Fruit fly (Drosophila melanogaster) whole organism, embryonic: ENCODE data around the gene scpr-B.

Experiments used
- B-H1 ChIP-seq: fragments of 200-800 bp; sonication (Bioruptor generic); IDR thresholded peaks from 3 replicates; pipeline ENCODE4 v1.3.6; 2022; ENCODE audit warnings: missing biosample characterization, missing genetic modification characterization
- Bgb ChIP-seq: fragments of 200-800 bp; sonication (Bioruptor generic); IDR thresholded peaks from 2 replicates; pipeline ENCODE4 v1.3.6; 2022; ENCODE audit warnings: missing biosample characterization, missing genetic modification characterization; ENCODE audit not compliant: partially characterized antibody
- C15 ChIP-seq: fragments of 200-800 bp; sonication (Bioruptor generic); IDR thresholded peaks from 3 replicates; pipeline ENCODE4 v1.3.6; 2022; ENCODE audit warnings: missing biosample characterization, missing genetic modification characterization
- CG1024 ChIP-seq: fragments of 200-800 bp; sonication (Bioruptor generic); IDR thresholded peaks from 2 replicates; pipeline ENCODE4 v1.3.6; 2022; ENCODE audit warnings: missing biosample characterization, missing genetic modification characterization
- CG11560 ChIP-seq: fragments of 200-800 bp; sonication (Bioruptor generic); IDR thresholded peaks from 3 replicates; pipeline ENCODE4 v1.3.6; 2022; ENCODE audit warnings: missing biosample characterization, missing genetic modification characterization
- CG12155 ChIP-seq: fragments of 200-800 bp; sonication (Bioruptor generic); optimal IDR thresholded peaks from 3 replicates; lab custom pipeline; 2016; ENCODE audit warnings: missing biosample characterization, missing genetic modification characterization
- CG12942 ChIP-seq: fragments of 200-800 bp; sonication (Bioruptor generic); optimal IDR thresholded peaks from 3 replicates; lab custom pipeline; 2016; ENCODE audit warnings: missing biosample characterization, missing genetic modification characterization
- CG13123 ChIP-seq: fragments of 200-800 bp; sonication (Bioruptor generic); optimal IDR thresholded peaks from 2 replicates; lab custom pipeline; 2016; ENCODE audit warnings: missing biosample characterization, missing genetic modification characterization
- CG14710 ChIP-seq: fragments of 200-800 bp; sonication (Bioruptor generic); optimal IDR thresholded peaks from 3 replicates; lab custom pipeline; 2019; ENCODE audit warnings: missing biosample characterization, mild to moderate bottlenecking, missing genetic modification characterization, moderate library complexity
- CG14965 ChIP-seq: fragments of 200-800 bp; sonication (Bioruptor generic); optimal IDR thresholded peaks from 2 replicates; lab custom pipeline; 2016; ENCODE audit warnings: missing biosample characterization, missing genetic modification characterization, borderline replicate concordance
- CG15514 ChIP-seq: fragments of 200-800 bp; sonication (Bioruptor generic); optimal IDR thresholded peaks from 3 replicates; lab custom pipeline; 2017; ENCODE audit warnings: missing biosample characterization, missing genetic modification characterization, mild to moderate bottlenecking, moderate library complexity, missing genetic modification reagents
- CG15601 ChIP-seq: fragments of 200-800 bp; sonication (Bioruptor generic); optimal IDR thresholded peaks from 3 replicates; lab custom pipeline; 2019; ENCODE audit warnings: missing biosample characterization, mild to moderate bottlenecking, missing genetic modification characterization, moderate library complexity
- CG16815 ChIP-seq: fragments of 200-800 bp; sonication (Bioruptor generic); optimal IDR thresholded peaks from 3 replicates; lab custom pipeline; 2017; ENCODE audit warnings: missing biosample characterization, mild to moderate bottlenecking, missing genetic modification characterization
- CG16863 ChIP-seq: fragments of 200-800 bp; sonication (Bioruptor generic); optimal IDR thresholded peaks from 3 replicates; lab custom pipeline; 2016; ENCODE audit warnings: missing biosample characterization, missing genetic modification characterization
- CG2120 ChIP-seq: fragments of 200-800 bp; sonication (Bioruptor generic); optimal IDR thresholded peaks from 3 replicates; lab custom pipeline; 2016; ENCODE audit warnings: missing biosample characterization, missing genetic modification characterization
- CG2678 ChIP-seq: fragments of 200-800 bp; sonication (Bioruptor generic); optimal IDR thresholded peaks from 3 replicates; lab custom pipeline; 2019; ENCODE audit warnings: missing biosample characterization, mild to moderate bottlenecking, missing genetic modification characterization, moderate library complexity
- CG4282 ChIP-seq: fragments of 200-800 bp; sonication (Bioruptor generic); optimal IDR thresholded peaks from 2 replicates; lab custom pipeline; 2016; ENCODE audit warnings: missing biosample characterization, missing genetic modification characterization
- CG4424 ChIP-seq: fragments of 200-800 bp; sonication (Bioruptor generic); optimal IDR thresholded peaks from 3 replicates; lab custom pipeline; 2016; ENCODE audit warnings: missing biosample characterization, missing genetic modification characterization
- CG6175 ChIP-seq: fragments of 200-800 bp; sonication (Bioruptor generic); IDR thresholded peaks from 3 replicates; pipeline ENCODE4 v1.3.6; 2022; ENCODE audit warnings: missing biosample characterization, missing genetic modification characterization
- CG7271 ChIP-seq: fragments of 200-800 bp; sonication (Bioruptor generic); optimal IDR thresholded peaks from 2 replicates; lab custom pipeline; 2018; ENCODE audit warnings: missing biosample characterization, mild to moderate bottlenecking, missing genetic modification characterization, moderate library complexity
- CG7745 ChIP-seq: fragments of 200-800 bp; sonication (Bioruptor generic); optimal IDR thresholded peaks from 2 replicates; lab custom pipeline; 2018; ENCODE audit warnings: missing biosample characterization, mild to moderate bottlenecking, missing genetic modification characterization, moderate library complexity
- CHES-1-like ChIP-seq: fragments of 200-800 bp; sonication (Bioruptor generic); optimal IDR thresholded peaks from 2 replicates; lab custom pipeline; 2016; ENCODE audit warnings: missing biosample characterization, missing genetic modification characterization
- Doc2 ChIP-seq: fragments of 200-800 bp; sonication (Bioruptor generic); IDR thresholded peaks from 2 replicates; pipeline ENCODE4 v1.3.6; 2022; ENCODE audit warnings: missing biosample characterization, missing genetic modification characterization
- Eip74EF ChIP-seq, 2 experiments: fragments of 200-800 bp in 1 of 2; fragments of >200 bp in 1 of 2; sonication (Bioruptor generic) in 1 of 2; optimal IDR thresholded peaks; 2 replicates each; lab custom pipeline; 2017 to 2019; ENCODE audit warnings: missing biosample characterization in 2 of 2, missing genetic modification characterization in 2 of 2, mild to moderate bottlenecking in 1 of 2, moderate library complexity in 1 of 2
- Elba2 ChIP-seq: fragments of 200-800 bp; sonication (Bioruptor generic); optimal IDR thresholded peaks from 3 replicates; lab custom pipeline; 2016; ENCODE audit warnings: missing biosample characterization, missing genetic modification characterization
- HLH54F ChIP-seq: fragments of 200-800 bp; sonication (Bioruptor generic); optimal IDR thresholded peaks from 3 replicates; lab custom pipeline; 2016; ENCODE audit warnings: missing biosample characterization, missing genetic modification characterization
- HmgZ ChIP-seq: fragments of 200-800 bp; sonication (Bioruptor generic); optimal IDR thresholded peaks from 2 replicates; lab custom pipeline; 2018; ENCODE audit warnings: missing biosample characterization, mild to moderate bottlenecking, missing genetic modification characterization
- Hr39 ChIP-seq: fragments of >200 bp; optimal IDR thresholded peaks from 2 replicates; lab custom pipeline; 2017
- Kr ChIP-seq: fragments of 200-800 bp; sonication (Bioruptor generic); optimal IDR thresholded peaks from 2 replicates; lab custom pipeline; 2017; ENCODE audit warnings: missing biosample characterization, mild to moderate bottlenecking, missing genetic modification characterization
- Lhr ChIP-seq: fragments of 200-800 bp; sonication (Bioruptor generic); optimal IDR thresholded peaks from 3 replicates; lab custom pipeline; 2017; ENCODE audit warnings: mild to moderate bottlenecking, missing biosample characterization, missing genetic modification reagents, missing genetic modification characterization
- Oli ChIP-seq: fragments of 200-800 bp; sonication (Bioruptor generic); optimal IDR thresholded peaks from 2 replicates; lab custom pipeline; 2018; ENCODE audit warnings: missing biosample characterization, mild to moderate bottlenecking, missing genetic modification characterization, moderate library complexity
- Spps ChIP-seq: fragments of 200-800 bp; sonication (Bioruptor generic); optimal IDR thresholded peaks from 2 replicates; lab custom pipeline; 2018; ENCODE audit warnings: missing biosample characterization, mild to moderate bottlenecking, missing genetic modification characterization
- amos ChIP-seq: fragments of 200-800 bp; sonication (Bioruptor generic); IDR thresholded peaks from 2 replicates; pipeline ENCODE4 v1.3.6; 2022; ENCODE audit warnings: missing biosample characterization, missing genetic modification characterization; ENCODE audit not compliant: partially characterized antibody
- chinmo ChIP-seq: fragments of 200-800 bp; sonication (Bioruptor generic); IDR thresholded peaks from 4 replicates; pipeline ENCODE4 v1.3.6; 2022; ENCODE audit warnings: missing biosample characterization, missing genetic modification characterization; ENCODE audit not compliant: partially characterized antibody
- chm ChIP-seq: fragments of 200-800 bp; sonication (Bioruptor generic); IDR thresholded peaks from 2 replicates; pipeline ENCODE4 v1.3.6; 2022; ENCODE audit warnings: missing biosample characterization, missing genetic modification characterization
- ci ChIP-seq: fragments of 200-800 bp; sonication (Bioruptor generic); IDR thresholded peaks from 3 replicates; pipeline ENCODE4 v1.3.6; 2022; ENCODE audit warnings: missing biosample characterization, missing genetic modification characterization
- esg ChIP-seq: fragments of 200-800 bp; sonication (Bioruptor generic); conservative IDR thresholded peaks from 2 replicates; pipeline ENCODE4 v1.3.6; 2022; ENCODE audit warnings: missing biosample characterization, missing genetic modification characterization
- ewg ChIP-seq: fragments of 200-800 bp; sonication (Bioruptor generic); optimal IDR thresholded peaks from 3 replicates; lab custom pipeline; 2017; ENCODE audit warnings: mild to moderate bottlenecking, missing biosample characterization, missing genetic modification reagents, missing genetic modification characterization
- fd96Cb ChIP-seq: fragments of 200-800 bp; sonication (Bioruptor generic); optimal IDR thresholded peaks from 2 replicates; lab custom pipeline; 2018; ENCODE audit warnings: missing biosample characterization, mild to moderate bottlenecking, missing genetic modification characterization, moderate library complexity
- ftz-f1 ChIP-seq: fragments of 200-800 bp; sonication (Bioruptor generic); optimal IDR thresholded peaks from 2 replicates; lab custom pipeline; 2016; ENCODE audit warnings: missing biosample characterization, missing genetic modification characterization
- insv ChIP-seq, 2 experiments: fragments of 200-800 bp; sonication (Bioruptor generic); optimal IDR thresholded peaks; 3 replicates each; lab custom pipeline; 2016 to 2018; ENCODE audit warnings: missing biosample characterization in 2 of 2, missing genetic modification characterization in 2 of 2
- ken ChIP-seq: fragments of 200-800 bp; sonication (Bioruptor generic); IDR thresholded peaks from 3 replicates; pipeline ENCODE4 v1.3.6; 2022; ENCODE audit warnings: missing biosample characterization, missing genetic modification characterization
- knrl ChIP-seq: fragments of 200-800 bp; sonication (Bioruptor generic); IDR thresholded peaks from 3 replicates; pipeline ENCODE4 v1.3.6; 2022; ENCODE audit warnings: missing biosample characterization, missing genetic modification characterization; ENCODE audit not compliant: partially characterized antibody
- lab ChIP-seq: fragments of 200-800 bp; sonication (Bioruptor generic); optimal IDR thresholded peaks from 3 replicates; lab custom pipeline; 2017; ENCODE audit warnings: missing biosample characterization, missing genetic modification characterization, mild to moderate bottlenecking, moderate library complexity, missing genetic modification reagents
- lola ChIP-seq, 3 experiments: fragments of >200 bp in 2 of 3; fragments of 200-800 bp in 1 of 3; sonication (Bioruptor generic) in 1 of 3; optimal IDR thresholded peaks; 2 replicates each; lab custom pipeline; 2017 to 2019; ENCODE audit warnings: missing biosample characterization in 3 of 3, missing genetic modification characterization in 3 of 3, mild to moderate bottlenecking in 1 of 3, moderate library complexity in 1 of 3
- luna ChIP-seq: fragments of 200-800 bp; sonication (Bioruptor generic); optimal IDR thresholded peaks from 2 replicates; lab custom pipeline; 2016; ENCODE audit warnings: missing biosample characterization, missing genetic modification characterization
- rib ChIP-seq: fragments of 200-800 bp; sonication (Bioruptor generic); IDR thresholded peaks from 2 replicates; pipeline ENCODE4 v1.3.6; 2022; ENCODE audit warnings: missing biosample characterization, missing genetic modification characterization
- stc ChIP-seq: fragments of 200-800 bp; sonication (Bioruptor generic); IDR thresholded peaks from 2 replicates; pipeline ENCODE4 v1.3.6; 2022; ENCODE audit warnings: missing biosample characterization, missing genetic modification characterization
- trh ChIP-seq: fragments of 200-800 bp; sonication (Bioruptor generic); optimal IDR thresholded peaks from 2 replicates; lab custom pipeline; 2016; ENCODE audit warnings: missing biosample characterization, missing genetic modification characterization
- yki ChIP-seq: fragments of >200 bp; optimal IDR thresholded peaks from 3 replicates; lab custom pipeline; 2018

The scpr-B gene

dm6 chr3R:11216156-11216630, 24.6 kb downstream of the scpr-B start, which contains the start of the genes RpS25 and CG4820 (continued):
- TF ChIP-seq HmgZ (tag; lab: Kevin White, UChicago), result peak; percentile 92
- TF ChIP-seq CG12942 (GFP tag; lab: Kevin White, UChicago), result peak; percentile 74
- TF ChIP-seq HLH54F (GFP tag; lab: Kevin White, UChicago), result peak; percentile 84
- peak; percentile 92 for TF ChIP-seq CG4424
- TF ChIP-seq lola (GFP tag; optimal IDR thresholded peaks at IDR 0.05; lab: Kevin White, UChicago), result peak in 1 of 3 experiments; percentile 76
- TF ChIP-seq insv (GFP tag; optimal IDR thresholded peaks at IDR 0.05; lab: Kevin White, UChicago), result peak in 1 of 2 experiments; percentile 84
- TF ChIP-seq ftz-f1 (GFP tag; lab: Kevin White, UChicago), result peak; percentile 76
- TF ChIP-seq ken (GFP tag; lab: Robert Waterston, UW), result peak; percentile 78
- TF ChIP-seq CG14710, result peak; percentile 96
- TF ChIP-seq CG6175 (GFP tag; lab: Robert Waterston, UW), result peak; percentile 84
- peak; percentile 74 for TF ChIP-seq CG1024 (GFP tag; lab: Robert Waterston, UW)
- no peak for TF ChIP-seq chinmo (GFP tag; lab: Robert Waterston, UW)
- peak; percentile 68 for TF ChIP-seq CG12155 (GFP tag; lab: Kevin White, UChicago)
- peak; percentile 29; the same call in 1 of the 2 replicates for TF ChIP-seq esg (GFP tag; lab: Robert Waterston, UW)
- TF ChIP-seq Doc2 (GFP tag; lab: Robert Waterston, UW), result peak; percentile 50
- TF ChIP-seq knrl (GFP tag; lab: Robert Waterston, UW), result peak; percentile 91
- TF ChIP-seq Bgb (GFP tag; lab: Robert Waterston, UW), result peak; percentile 85
- peak; percentile 78 for TF ChIP-seq Spps (tag; lab: Kevin White, UChicago)
- peak; percentile 67 for TF ChIP-seq rib (GFP tag; lab: Robert Waterston, UW)
- TF ChIP-seq Kr, result peak; percentile 72
- TF ChIP-seq ci, result peak; percentile 96
- peak; percentile 78 for TF ChIP-seq CG2120 (GFP tag; lab: Kevin White, UChicago)
- peak in 1 of 2 experiments; percentile 84 for TF ChIP-seq Eip74EF (GFP tag; optimal IDR thresholded peaks at IDR 0.05; lab: Kevin White, UChicago)
- TF ChIP-seq Lhr (GFP tag; lab: Kevin White, UChicago), result peak; percentile 90
- TF ChIP-seq CG2678 (tag; lab: Kevin White, UChicago), result peak; percentile 85
- TF ChIP-seq CG4282 (GFP tag; lab: Kevin White, UChicago), result peak; percentile 62
- peak; percentile 90 for TF ChIP-seq chm
- peak; percentile 54; the same call in 2 of the 3 replicates for TF ChIP-seq CG11560 (tag; lab: Robert Waterston, UW)
- peak; percentile 89 for TF ChIP-seq amos (GFP tag; lab: Robert Waterston, UW)
- TF ChIP-seq CG15514 (GFP tag; lab: Kevin White, UChicago), result peak; percentile 93
- peak; percentile 57; the same call in 1 of the 3 replicates for TF ChIP-seq C15
- TF ChIP-seq CG15601 (tag; lab: Kevin White, UChicago), result peak; percentile 93
- TF ChIP-seq CG14965 (GFP tag; lab: Kevin White, UChicago), result peak; percentile 66
- peak; percentile 86 for TF ChIP-seq luna
- TF ChIP-seq fd96Cb, result peak; percentile 73
- peak; percentile 97 for TF ChIP-seq CG7271 (tag; lab: Kevin White, UChicago)
- peak; percentile 69; the same call in 2 of the 3 replicates for TF ChIP-seq B-H1 (GFP tag; lab: Robert Waterston, UW)
- TF ChIP-seq lab (GFP tag; lab: Kevin White, UChicago), result peak; percentile 97
- TF ChIP-seq Elba2 (GFP tag; lab: Kevin White, UChicago), result peak; percentile 52
- TF ChIP-seq ewg (GFP tag; lab: Kevin White, UChicago), result peak; percentile 95
- no peak for TF ChIP-seq Hr39 (lab: Kevin White, UChicago)
- peak; percentile 39 for TF ChIP-seq CG7745 (tag; lab: Kevin White, UChicago)
- TF ChIP-seq CG16863 (GFP tag; lab: Kevin White, UChicago), result peak; percentile 90
- TF ChIP-seq CG13123 (GFP tag; lab: Kevin White, UChicago), result peak; percentile 82
- TF ChIP-seq CG16815, result peak; percentile 57
- TF ChIP-seq yki (lab: Kevin White, UChicago), result no peak
- TF ChIP-seq Oli (tag; lab: Kevin White, UChicago), result peak; percentile 82
- peak; percentile 86 for TF ChIP-seq trh (GFP tag; lab: Kevin White, UChicago)
- TF ChIP-seq CHES-1-like (GFP tag; lab: Kevin White, UChicago), result peak; percentile 94
- TF ChIP-seq stc, result peak; percentile 79
